Worm (Caenorhabditis elegans) whole organism, young adult: Measurements from ENCODE around the gene spsb-1.

ENCODE experiments used
- B0019.2 ChIP-seq: fragments of 200-800 bp; sonication (Bioruptor generic); conservative IDR thresholded peaks from 2 replicates; pipeline ENCODE4 v1.3.6; 2022; ENCODE audit warnings: missing genetic modification reagents, missing genetic modification characterization, missing compliant biosample characterization
- Y67H2A.10 ChIP-seq: fragments of 200-800 bp; sonication (Bioruptor generic); conservative IDR thresholded peaks from 2 replicates; pipeline ENCODE4 v1.3.6; 2022; ENCODE audit warnings: missing genetic modification reagents, missing genetic modification characterization, missing compliant biosample characterization
- bed-2 ChIP-seq: fragments of 200-800 bp; sonication (Bioruptor generic); IDR thresholded peaks from 2 replicates; pipeline ENCODE4 v1.3.6; 2022; ENCODE audit warnings: missing genetic modification reagents, missing genetic modification characterization, missing compliant biosample characterization
- hmg-20 ChIP-seq: fragments of 200-800 bp; sonication (Bioruptor generic); IDR thresholded peaks from 2 replicates; pipeline ENCODE4 v1.3.6; 2022; ENCODE audit warnings: missing genetic modification reagents, missing genetic modification characterization, missing compliant biosample characterization

ce11 chrII:15157880-15158279 is 38.7 kb upstream of the spsb-1 start, which contains the start of gene ptr-20:
- TF ChIP-seq hmg-20 = no peak
- no peak for TF ChIP-seq bed-2 (GFP tag; lab: Robert Waterston, UW)
- no peak for TF ChIP-seq B0019.2
- no peak for TF ChIP-seq Y67H2A.10 (GFP tag; lab: Robert Waterston, UW)
